Fruit fly (Drosophila melanogaster) whole organism, embryonic: ENCODE results near the gene Top3beta.

ENCODE experiments used
- CG11723 ChIP-seq: fragments of 200-800 bp; sonication (Bioruptor generic); optimal IDR thresholded peaks from 2 replicates; lab custom pipeline; 2017; ENCODE audit warnings: missing biosample characterization, mild to moderate bottlenecking, missing genetic modification characterization
- CG12769 ChIP-seq: fragments of 200-800 bp; sonication (Bioruptor generic); optimal IDR thresholded peaks from 2 replicates; lab custom pipeline; 2019; ENCODE audit warnings: missing biosample characterization, mild to moderate bottlenecking, missing genetic modification characterization, moderate library complexity
- CG13123 ChIP-seq: fragments of 200-800 bp; sonication (Bioruptor generic); optimal IDR thresholded peaks from 2 replicates; lab custom pipeline; 2016; ENCODE audit warnings: missing biosample characterization, missing genetic modification characterization
- CG1529 ChIP-seq: fragments of 200-800 bp; sonication (Bioruptor generic); optimal IDR thresholded peaks from 3 replicates; lab custom pipeline; 2018; ENCODE audit warnings: missing biosample characterization, missing genetic modification characterization
- CG1602 ChIP-seq: fragments of 200-800 bp; sonication (Bioruptor generic); optimal IDR thresholded peaks from 3 replicates; lab custom pipeline; 2016; ENCODE audit warnings: missing biosample characterization, missing genetic modification characterization
- CG1603 ChIP-seq: fragments of 200-800 bp; sonication (Bioruptor generic); optimal IDR thresholded peaks from 2 replicates; lab custom pipeline; 2019; ENCODE audit warnings: missing biosample characterization, mild to moderate bottlenecking, missing genetic modification characterization, moderate library complexity
- CG17328 ChIP-seq: fragments of 200-800 bp; sonication (Bioruptor generic); IDR thresholded peaks from 2 replicates; pipeline ENCODE4 v1.3.6; 2022; ENCODE audit warnings: missing biosample characterization, missing genetic modification characterization
- CG17912 ChIP-seq: fragments of 200-800 bp; sonication (Bioruptor generic); optimal IDR thresholded peaks from 2 replicates; lab custom pipeline; 2018; ENCODE audit warnings: missing biosample characterization, mild to moderate bottlenecking, missing genetic modification characterization
- CG2889 ChIP-seq: fragments of 200-800 bp; sonication (Bioruptor generic); IDR thresholded peaks from 3 replicates; pipeline ENCODE4 v1.3.6; 2022; ENCODE audit warnings: missing biosample characterization, missing genetic modification characterization
- CG33557 ChIP-seq: fragments of 200-800 bp; sonication (Bioruptor generic); optimal IDR thresholded peaks from 2 replicates; lab custom pipeline; 2019; ENCODE audit warnings: missing biosample characterization, mild to moderate bottlenecking, missing genetic modification characterization, moderate library complexity
- CG3838 ChIP-seq: fragments of 200-800 bp; sonication (Bioruptor generic); optimal IDR thresholded peaks from 3 replicates; lab custom pipeline; 2016; ENCODE audit warnings: missing biosample characterization, missing genetic modification characterization
- CG4328 ChIP-seq: fragments of 200-800 bp; sonication (Bioruptor generic); optimal IDR thresholded peaks from 3 replicates; lab custom pipeline; 2017; ENCODE audit warnings: missing biosample characterization, missing genetic modification reagents, missing genetic modification characterization
- CG4404 ChIP-seq: fragments of 200-800 bp; sonication (Bioruptor generic); IDR thresholded peaks from 2 replicates; pipeline ENCODE4 v1.3.6; 2022; ENCODE audit warnings: missing biosample characterization, missing genetic modification characterization
- CG4820 ChIP-seq: fragments of 200-800 bp; sonication (Bioruptor generic); optimal IDR thresholded peaks from 3 replicates; lab custom pipeline; 2016; ENCODE audit warnings: missing biosample characterization, missing genetic modification characterization
- CG6272 ChIP-seq: fragments of 200-800 bp; sonication (Bioruptor generic); IDR thresholded peaks from 2 replicates; pipeline ENCODE4 v1.3.6; 2022; ENCODE audit warnings: missing biosample characterization, missing genetic modification characterization
- CG6854 ChIP-seq: fragments of 200-800 bp; sonication (Bioruptor generic); optimal IDR thresholded peaks from 3 replicates; lab custom pipeline; 2017; ENCODE audit warnings: missing biosample characterization, mild to moderate bottlenecking, missing genetic modification characterization
- CG7745 ChIP-seq: fragments of 200-800 bp; sonication (Bioruptor generic); optimal IDR thresholded peaks from 2 replicates; lab custom pipeline; 2018; ENCODE audit warnings: missing biosample characterization, mild to moderate bottlenecking, missing genetic modification characterization, moderate library complexity
- CG7839 ChIP-seq: fragments of 200-800 bp; sonication (Bioruptor generic); optimal IDR thresholded peaks from 3 replicates; lab custom pipeline; 2018; ENCODE audit warnings: missing biosample characterization, mild to moderate bottlenecking, missing genetic modification characterization, moderate library complexity
- Deaf1 ChIP-seq: fragments of 200-800 bp; optimal IDR thresholded peaks from 3 replicates; lab custom pipeline; 2019; ENCODE audit warnings: missing biosample characterization, mild to moderate bottlenecking, missing genetic modification characterization, moderate library complexity
- Dfd ChIP-seq, 2 experiments: fragments of >200 bp; optimal IDR thresholded peaks; 2 replicates each; lab custom pipeline; 2017; ENCODE audit warnings: missing biosample characterization in 2 of 2, missing genetic modification characterization in 2 of 2
- Dip3 ChIP-seq: fragments of 200-800 bp; sonication (Bioruptor generic); optimal IDR thresholded peaks from 3 replicates; lab custom pipeline; 2016; ENCODE audit warnings: missing biosample characterization, missing genetic modification characterization
- Ets65A ChIP-seq: fragments of 200-800 bp; sonication (Bioruptor generic); peaks from one replicate; lab custom pipeline; 2016; ENCODE audit warnings: missing biosample characterization, missing genetic modification characterization
- H2.0 ChIP-seq: fragments of 200-800 bp; sonication (Bioruptor generic); IDR thresholded peaks from 2 replicates; pipeline ENCODE4 v1.3.6; 2022; ENCODE audit warnings: missing biosample characterization, missing genetic modification characterization
- Hmx ChIP-seq: fragments of 200-800 bp; sonication (Bioruptor generic); optimal IDR thresholded peaks from 2 replicates; lab custom pipeline; 2016; ENCODE audit warnings: missing biosample characterization, missing genetic modification characterization
- Hr78 ChIP-seq, 2 experiments: fragments of 200-800 bp in 1 of 2; fragments of >200 bp in 1 of 2; sonication (Bioruptor generic) in 1 of 2; optimal IDR thresholded peaks; 2 replicates each; lab custom pipeline; 2017 to 2019; ENCODE audit warnings: missing biosample characterization in 2 of 2, missing genetic modification characterization in 2 of 2, mild to moderate bottlenecking in 1 of 2, moderate library complexity in 1 of 2
- Lpt ChIP-seq: fragments of >200 bp; optimal IDR thresholded peaks from 2 replicates; lab custom pipeline; 2018; ENCODE audit warnings: missing biosample characterization, missing genetic modification characterization
- Max ChIP-seq: fragments of 200-800 bp; sonication (Bioruptor generic); optimal IDR thresholded peaks from 2 replicates; lab custom pipeline; 2016; ENCODE audit warnings: missing biosample characterization, mild to moderate bottlenecking, missing genetic modification characterization
- Mes4 ChIP-seq: fragments of 200-800 bp; sonication (Bioruptor generic); optimal IDR thresholded peaks from 2 replicates; lab custom pipeline; 2016; ENCODE audit warnings: missing biosample characterization, missing genetic modification characterization
- PHDP ChIP-seq: fragments of 200-800 bp; sonication (Bioruptor generic); optimal IDR thresholded peaks from 3 replicates; lab custom pipeline; 2018; ENCODE audit warnings: missing biosample characterization, mild to moderate bottlenecking, missing genetic modification characterization, moderate library complexity
- bowl ChIP-seq: fragments of 200-800 bp; sonication (Bioruptor generic); IDR thresholded peaks from 2 replicates; pipeline ENCODE4 v1.3.6; 2022; ENCODE audit warnings: missing biosample characterization, missing genetic modification characterization
- chif ChIP-seq, 2 experiments: fragments of 200-800 bp; sonication (Bioruptor generic); optimal IDR thresholded peaks; 3 replicates each; lab custom pipeline; 2016; ENCODE audit warnings: missing biosample characterization in 2 of 2, missing genetic modification characterization in 2 of 2
- corto ChIP-seq: fragments of 200-800 bp; sonication (Bioruptor generic); optimal IDR thresholded peaks from 2 replicates; lab custom pipeline; 2016; ENCODE audit warnings: missing biosample characterization, mild to moderate bottlenecking, missing genetic modification characterization, moderate library complexity
- da ChIP-seq: fragments of 200-800 bp; sonication (Bioruptor generic); optimal IDR thresholded peaks from 2 replicates; lab custom pipeline; 2016; ENCODE audit warnings: missing biosample characterization, missing genetic modification characterization
- dmrt99B ChIP-seq: fragments of 200-800 bp; sonication (Bioruptor generic); optimal IDR thresholded peaks from 2 replicates; lab custom pipeline; 2018; ENCODE audit warnings: missing biosample characterization, mild to moderate bottlenecking, missing genetic modification characterization, moderate library complexity
- dpn ChIP-seq, 2 experiments: fragments of 200-800 bp; sonication (Bioruptor generic); optimal IDR thresholded peaks; 3 replicates each; lab custom pipeline; 2016; ENCODE audit warnings: missing biosample characterization in 2 of 2, missing genetic modification characterization in 2 of 2
- eve ChIP-seq, 2 experiments: fragments of >200 bp; optimal IDR thresholded peaks; 2 replicates each; lab custom pipeline; 2017; ENCODE audit warnings: missing biosample characterization in 2 of 2, missing genetic modification characterization in 2 of 2
- ftz-f1 ChIP-seq: fragments of 200-800 bp; sonication (Bioruptor generic); optimal IDR thresholded peaks from 2 replicates; lab custom pipeline; 2016; ENCODE audit warnings: missing biosample characterization, missing genetic modification characterization
- gcm ChIP-seq: fragments of 200-800 bp; sonication (Bioruptor generic); optimal IDR thresholded peaks from 2 replicates; lab custom pipeline; 2019; ENCODE audit warnings: missing biosample characterization, mild to moderate bottlenecking, missing genetic modification characterization, moderate library complexity
- grn ChIP-seq: fragments of 200-800 bp; sonication (Bioruptor generic); optimal IDR thresholded peaks from 3 replicates; lab custom pipeline; 2017; ENCODE audit warnings: missing biosample characterization, missing genetic modification characterization
- her ChIP-seq: fragments of 200-800 bp; sonication (Bioruptor generic); optimal IDR thresholded peaks from 2 replicates; lab custom pipeline; 2016; ENCODE audit warnings: missing biosample characterization, missing genetic modification characterization
- lbe ChIP-seq: fragments of 200-800 bp; sonication (Bioruptor generic); optimal IDR thresholded peaks from 2 replicates; lab custom pipeline; 2016; ENCODE audit warnings: missing biosample characterization, mild to moderate bottlenecking, missing genetic modification characterization
- nau ChIP-seq: fragments of 200-800 bp; sonication (Bioruptor generic); optimal IDR thresholded peaks from 3 replicates; lab custom pipeline; 2017; ENCODE audit warnings: missing biosample characterization, mild to moderate bottlenecking, missing genetic modification characterization, missing genetic modification reagents
- org-1 ChIP-seq: fragments of 200-800 bp; sonication (Bioruptor generic); optimal IDR thresholded peaks from 2 replicates; lab custom pipeline; 2017; ENCODE audit warnings: missing biosample characterization, missing genetic modification characterization
- pan ChIP-seq, 4 experiments: fragments of >200 bp in 3 of 4; fragments of 200-800 bp in 1 of 4; sonication (Bioruptor generic) in 1 of 4; optimal IDR thresholded peaks in 3 of 4; IDR thresholded peaks in 1 of 4; 2 replicates each; pipeline versions ENCODE4 v1.3.6 to Lab custom; 2017 to 2022; ENCODE audit warnings: missing biosample characterization in 2 of 4, missing genetic modification characterization in 2 of 4, mixed read lengths in 1 of 4
- pros ChIP-seq: fragments of 200-800 bp; sonication (Bioruptor generic); optimal IDR thresholded peaks from 3 replicates; lab custom pipeline; 2019; ENCODE audit warnings: missing biosample characterization, mild to moderate bottlenecking, missing genetic modification characterization, moderate library complexity
- rib ChIP-seq: fragments of 200-800 bp; sonication (Bioruptor generic); IDR thresholded peaks from 2 replicates; pipeline ENCODE4 v1.3.6; 2022; ENCODE audit warnings: missing biosample characterization, missing genetic modification characterization
- sim ChIP-seq: fragments of 200-800 bp; sonication (Bioruptor generic); IDR thresholded peaks from 2 replicates; pipeline ENCODE4 v1.3.6; 2022; ENCODE audit warnings: missing biosample characterization, missing genetic modification characterization
- sima ChIP-seq: fragments of 200-800 bp; sonication (Bioruptor generic); optimal IDR thresholded peaks from 2 replicates; lab custom pipeline; 2016; ENCODE audit warnings: missing biosample characterization, missing genetic modification characterization
- slbo ChIP-seq: fragments of 200-800 bp; sonication (Bioruptor generic); IDR thresholded peaks from 2 replicates; pipeline ENCODE4 v1.3.6; 2022; ENCODE audit warnings: missing biosample characterization, missing genetic modification characterization
- tap ChIP-seq: fragments of 200-800 bp; optimal IDR thresholded peaks from 3 replicates; lab custom pipeline; 2019; ENCODE audit warnings: missing biosample characterization, mild to moderate bottlenecking, missing genetic modification characterization, moderate library complexity
- tin ChIP-seq: fragments of 200-800 bp; sonication (Bioruptor generic); optimal IDR thresholded peaks from 3 replicates; lab custom pipeline; 2016; ENCODE audit warnings: missing biosample characterization, missing genetic modification characterization

The Top3beta gene

dm6 chrX:6255414-6255915 lies 32.3 kb downstream of the Top3beta start, which contains the start of the genes Rbcn-3A and Spx (continued):
- TF ChIP-seq corto (GFP tag; lab: Kevin White, UChicago) (no peak), rib (GFP tag; lab: Robert Waterston, UW) (no peak), chif (GFP tag; optimal IDR thresholded peaks at IDR 0.05; lab: Kevin White, UChicago) (no peak), Ets65A (GFP tag; lab: Kevin White, UChicago) (peak; percentile 9), pan (optimal IDR thresholded peaks at IDR 0.05; lab: Kevin White, UChicago) (no peak), pan (GFP tag; optimal IDR thresholded peaks at IDR 0.05 in 1 of 2, IDR thresholded peaks at IDR 0.05 in 1 of 2) (peak in 1 of 2 experiments; percentile 7), CG7839 (tag; lab: Kevin White, UChicago) (peak; percentile 26), eve (GFP tag; optimal IDR thresholded peaks at IDR 0.05; lab: Kevin White, UChicago) (no peak), Hmx (no peak), Max (GFP tag; lab: Kevin White, UChicago) (no peak), CG11723 (GFP tag; lab: Kevin White, UChicago) (no peak), nau (GFP tag; lab: Kevin White, UChicago) (no peak), CG17912 (GFP tag; lab: Kevin White, UChicago) (no peak), H2.0 (no peak; the same call in 1 of the 2 replicates), org-1 (no peak), CG4820 (GFP tag; lab: Kevin White, UChicago) (no peak), her (no peak), CG13123 (GFP tag; lab: Kevin White, UChicago) (no peak), CG6854 (GFP tag; lab: Kevin White, UChicago) (no peak), Dfd (GFP tag; optimal IDR thresholded peaks at IDR 0.05; lab: Kevin White, UChicago) (no peak), bowl (GFP tag; lab: Robert Waterston, UW) (no peak), tin (peak; percentile 6), Hr78 (GFP tag; optimal IDR thresholded peaks at IDR 0.05; lab: Kevin White, UChicago) (no peak), slbo (peak; percentile 69), tap (tag; lab: Kevin White, UChicago) (no peak), CG1602 (peak; percentile 5), Deaf1 (no peak), dmrt99B (tag; lab: Kevin White, UChicago) (no peak), CG4404 (no peak), Mes4 (GFP tag; lab: Kevin White, UChicago) (no peak), da (GFP tag; lab: Kevin White, UChicago) (no peak), CG17328 (GFP tag; lab: Robert Waterston, UW) (peak; percentile 29; the same call in 1 of the 2 replicates), CG1529 (no peak), Dip3 (GFP tag; lab: Kevin White, UChicago) (no peak), dpn (GFP tag; optimal IDR thresholded peaks at IDR 0.05; lab: Kevin White, UChicago) (peak in 1 of 2 experiments; percentile 44), gcm (GFP tag; lab: Kevin White, UChicago) (peak; percentile 21), CG4328 (GFP tag; lab: Kevin White, UChicago) (no peak), ftz-f1 (GFP tag; lab: Kevin White, UChicago) (no peak), PHDP (tag; lab: Kevin White, UChicago) (peak; percentile 45), Lpt (GFP tag; lab: Kevin White, UChicago) (no peak), CG6272 (GFP tag; lab: Robert Waterston, UW) (0 out of 2 replicates have a peak, but pooled peaks have one; percentile 18), sim (GFP tag; lab: Robert Waterston, UW) (no peak), CG7745 (tag; lab: Kevin White, UChicago) (no peak), CG2889 (GFP tag; lab: Robert Waterston, UW) (0 out of 3 replicates have a peak, but pooled peaks have one; percentile 27), lbe (GFP tag; lab: Kevin White, UChicago) (peak; percentile 24), CG1603 (peak; percentile 3), sima (GFP tag; lab: Kevin White, UChicago) (no peak), CG3838 (GFP tag; lab: Kevin White, UChicago) (no peak), CG12769 (tag; lab: Kevin White, UChicago) (no peak), grn (no peak), pros (GFP tag; lab: Kevin White, UChicago) (no peak), CG33557 (GFP tag; lab: Kevin White, UChicago) (peak; percentile 24)
